Worm (Caenorhabditis elegans) whole organism, late embryonic: ENCODE measurements around the gene brap-2.

Experiments
- syd-9 ChIP-seq: sonication (generic microtip); optimal IDR thresholded peaks from 2 replicates; lab custom pipeline; 2016; ENCODE audit warnings: mild to moderate bottlenecking, missing genetic modification characterization, moderate library complexity, missing compliant biosample characterization
- tbx-2 ChIP-seq: sonication (generic microtip); optimal IDR thresholded peaks from 2 replicates; lab custom pipeline; 2016; ENCODE audit warnings: missing genetic modification characterization, missing compliant biosample characterization
- unc-55 ChIP-seq: sonication (generic microtip); optimal IDR thresholded peaks from 2 replicates; lab custom pipeline; 2017; ENCODE audit warnings: missing biosample characterization, missing genetic modification reagents, missing genetic modification characterization

DNA sequence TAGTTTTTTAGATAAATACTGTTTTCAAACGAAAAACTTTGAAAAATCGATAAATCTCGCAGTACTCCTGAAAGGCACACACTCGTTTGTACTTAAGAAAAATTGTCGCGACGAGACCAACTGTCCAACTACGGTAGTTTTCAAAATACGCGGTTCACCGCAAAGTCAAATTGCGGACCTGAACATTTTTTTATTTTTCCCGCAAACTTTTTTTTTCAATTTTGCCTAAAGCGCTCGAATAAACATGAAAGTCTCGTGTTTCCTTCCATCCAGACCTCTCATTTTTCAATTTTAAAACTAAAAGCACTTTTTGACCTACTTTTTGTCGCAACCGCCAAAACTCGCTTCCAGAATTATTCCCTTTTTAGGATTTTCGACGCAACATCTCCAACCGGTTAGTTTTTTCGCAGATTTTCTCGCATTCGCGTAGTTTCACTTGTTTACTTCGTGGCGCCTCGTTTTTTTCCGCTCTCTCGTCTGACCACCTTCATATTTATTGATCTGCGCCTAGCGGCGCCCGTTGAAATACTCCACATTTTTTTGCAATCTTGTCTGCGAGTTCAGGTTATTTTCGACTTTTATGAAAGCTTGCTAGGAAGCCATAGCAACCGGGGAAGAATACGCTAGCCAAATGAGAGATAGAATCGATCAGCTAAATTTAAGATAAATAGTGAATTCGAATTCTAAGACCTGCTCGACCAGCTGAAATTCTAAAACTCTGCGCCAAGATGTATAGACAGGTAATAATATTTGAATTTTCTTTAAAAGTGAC lies 15.3 kb downstream of the brap-2 start, which contains the start of gene prdx-2:
- TF ChIP-seq unc-55 (GFP tag; lab: Kevin White, UChicago): no peak
- TF ChIP-seq syd-9 (tag; lab: Kevin White, UChicago): no peak
- TF ChIP-seq tbx-2 (tag; lab: Kevin White, UChicago): no peak
